Worm (Caenorhabditis elegans) whole organism, young adult: ENCODE measurements around the gene rps-24.

ENCODE experiments used
- B0261.1 ChIP-seq: sonication (generic microtip); optimal IDR thresholded peaks from 2 replicates; lab custom pipeline; 2016; ENCODE audit warnings: mild to moderate bottlenecking, missing genetic modification characterization, moderate library complexity, missing compliant biosample characterization
- C06A6.2 ChIP-seq: fragments of 200-800 bp; sonication (Bioruptor generic); conservative IDR thresholded peaks from 2 replicates; pipeline ENCODE4 v1.3.6; 2022; ENCODE audit warnings: missing genetic modification characterization, missing compliant biosample characterization
- D2030.7 ChIP-seq: fragments of 200-800 bp; sonication (Bioruptor generic); IDR thresholded peaks from 2 replicates; pipeline ENCODE4 v1.3.6; 2022; ENCODE audit warnings: missing genetic modification reagents, missing genetic modification characterization, missing compliant biosample characterization
- F10E7.11 ChIP-seq: sonication (generic microtip); optimal IDR thresholded peaks from 2 replicates; lab custom pipeline; 2017; ENCODE audit warnings: mild to moderate bottlenecking, missing genetic modification characterization, moderate library complexity, missing compliant biosample characterization
- F22D6.2 ChIP-seq: sonication (generic microtip); optimal IDR thresholded peaks from 2 replicates; lab custom pipeline; 2016; ENCODE audit warnings: mild to moderate bottlenecking, missing genetic modification characterization, missing compliant biosample characterization
- F39B2.1 ChIP-seq: fragments of 200-800 bp; sonication (Bioruptor generic); IDR thresholded peaks from 2 replicates; pipeline ENCODE4 v1.3.6; 2022; ENCODE audit warnings: missing genetic modification reagents, missing genetic modification characterization, missing compliant biosample characterization
- F49E8.2 ChIP-seq: sonication (generic microtip); optimal IDR thresholded peaks from 3 replicates; lab custom pipeline; 2017; ENCODE audit warnings: missing genetic modification characterization, mild to moderate bottlenecking, missing compliant biosample characterization, antibody characterized with exemption, moderate library complexity; ENCODE audit not compliant: insufficient read depth
- F52B5.7 ChIP-seq: sonication (generic microtip); optimal IDR thresholded peaks from 2 replicates; lab custom pipeline; 2016; ENCODE audit warnings: mild to moderate bottlenecking, missing genetic modification characterization, missing compliant biosample characterization
- F57C9.4 ChIP-seq: sonication (generic microtip); optimal IDR thresholded peaks from 2 replicates; lab custom pipeline; 2017; ENCODE audit warnings: mild to moderate bottlenecking, missing genetic modification characterization, missing compliant biosample characterization
- Y53G8AR.9 ChIP-seq: fragments of 200-800 bp; sonication (Bioruptor generic); conservative IDR thresholded peaks from 2 replicates; pipeline ENCODE4 v1.3.6; 2022; ENCODE audit warnings: missing genetic modification reagents, missing genetic modification characterization, missing compliant biosample characterization
- Y56A3A.18 ChIP-seq: fragments of 200-800 bp; sonication (Bioruptor generic); IDR thresholded peaks from 2 replicates; pipeline ENCODE4 v1.3.6; 2022; ENCODE audit warnings: missing genetic modification reagents, missing genetic modification characterization, missing compliant biosample characterization
- Y67H2A.10 ChIP-seq: fragments of 200-800 bp; sonication (Bioruptor generic); conservative IDR thresholded peaks from 2 replicates; pipeline ENCODE4 v1.3.6; 2022; ENCODE audit warnings: missing genetic modification reagents, missing genetic modification characterization, missing compliant biosample characterization
- Y79H2A.3 ChIP-seq: fragments of 200-800 bp; sonication (Bioruptor generic); conservative IDR thresholded peaks from 2 replicates; pipeline ENCODE4 v1.3.6; 2022; ENCODE audit warnings: missing genetic modification reagents, missing genetic modification characterization, missing compliant biosample characterization
- akir-1 ChIP-seq: fragments of 200-800 bp; sonication (Bioruptor generic); optimal IDR thresholded peaks from 2 replicates; lab custom pipeline; 2018; ENCODE audit warnings: mild to moderate bottlenecking, missing genetic modification characterization, moderate library complexity, missing compliant biosample characterization
- aptf-3 ChIP-seq: fragments of 200-800 bp; sonication (Bioruptor generic); IDR thresholded peaks from 2 replicates; pipeline ENCODE4 v1.3.6; 2022; ENCODE audit warnings: missing genetic modification characterization, missing compliant biosample characterization
- athp-1 ChIP-seq: sonication (generic microtip); optimal IDR thresholded peaks from 2 replicates; lab custom pipeline; 2017; ENCODE audit warnings: mild to moderate bottlenecking, missing genetic modification characterization, missing compliant biosample characterization
- attf-5 ChIP-seq: fragments of 200-800 bp; sonication (Bioruptor generic); optimal IDR thresholded peaks from 2 replicates; lab custom pipeline; 2018; ENCODE audit warnings: mild to moderate bottlenecking, missing genetic modification characterization, missing compliant biosample characterization
- attf-6 ChIP-seq: fragments of 200-800 bp; sonication (Bioruptor generic); IDR thresholded peaks from 2 replicates; pipeline ENCODE4 v1.3.6; 2022; ENCODE audit warnings: missing genetic modification reagents, missing genetic modification characterization, missing compliant biosample characterization
- ceh-100 ChIP-seq: fragments of 200-800 bp; sonication (Bioruptor generic); IDR thresholded peaks from 2 replicates; pipeline ENCODE4 v1.3.6; 2022; ENCODE audit warnings: missing genetic modification reagents, missing genetic modification characterization, missing compliant biosample characterization
- ceh-27 ChIP-seq: fragments of 200-800 bp; sonication (Bioruptor generic); optimal IDR thresholded peaks from 2 replicates; lab custom pipeline; 2018; ENCODE audit warnings: mild to moderate bottlenecking, missing genetic modification characterization, moderate library complexity, missing compliant biosample characterization
- ceh-91 ChIP-seq: fragments of 200-800 bp; sonication (Bioruptor generic); IDR thresholded peaks from 2 replicates; pipeline ENCODE4 v1.3.6; 2022; ENCODE audit warnings: missing genetic modification reagents, missing genetic modification characterization, missing compliant biosample characterization
- die-1 ChIP-seq: sonication (generic microtip); optimal IDR thresholded peaks from 2 replicates; lab custom pipeline; 2016; ENCODE audit warnings: missing genotype, mild to moderate bottlenecking, missing genetic modification characterization, missing compliant biosample characterization
- ekl-4 ChIP-seq: fragments of 200-800 bp; sonication (Bioruptor generic); IDR thresholded peaks from 2 replicates; pipeline ENCODE4 v1.3.6; 2022; ENCODE audit warnings: missing genetic modification reagents, missing genetic modification characterization, missing compliant biosample characterization
- ets-4 ChIP-seq: fragments of 200-800 bp; sonication (Bioruptor generic); optimal IDR thresholded peaks from 2 replicates; lab custom pipeline; 2018; ENCODE audit warnings: mild to moderate bottlenecking, missing genetic modification characterization, missing compliant biosample characterization
- fkh-3 ChIP-seq: sonication (generic microtip); optimal IDR thresholded peaks from 2 replicates; lab custom pipeline; 2016; ENCODE audit warnings: mild to moderate bottlenecking, missing genetic modification characterization, missing compliant biosample characterization
- gei-17 ChIP-seq: fragments of 200-800 bp; sonication (Bioruptor generic); optimal IDR thresholded peaks from 2 replicates; lab custom pipeline; 2018; ENCODE audit warnings: mild to moderate bottlenecking, missing genetic modification characterization, missing compliant biosample characterization
- him-1 ChIP-seq: sonication (generic microtip); optimal IDR thresholded peaks from 2 replicates; lab custom pipeline; 2016; ENCODE audit warnings: missing genotype, missing genetic modification reagents, missing genetic modification characterization, missing compliant biosample characterization
- hrde-1 ChIP-seq: sonication (generic microtip); optimal IDR thresholded peaks from 2 replicates; lab custom pipeline; 2016; ENCODE audit warnings: missing genetic modification characterization, mild to moderate bottlenecking, missing compliant biosample characterization, moderate library complexity, missing genotype, missing genetic modification reagents, borderline replicate concordance
- lin-26 ChIP-seq: fragments of 200-800 bp; sonication (Bioruptor generic); IDR thresholded peaks from 2 replicates; pipeline ENCODE4 v1.3.6; 2022; ENCODE audit warnings: missing genetic modification reagents, missing genetic modification characterization, missing compliant biosample characterization
- madf-6 ChIP-seq: fragments of 200-800 bp; sonication (Bioruptor generic); IDR thresholded peaks from 2 replicates; pipeline ENCODE4 v1.3.6; 2022; ENCODE audit warnings: missing genetic modification reagents, missing genetic modification characterization, missing compliant biosample characterization
- madf-8 ChIP-seq: fragments of 200-800 bp; sonication (Bioruptor generic); conservative IDR thresholded peaks from 2 replicates; pipeline ENCODE4 v1.3.6; 2022; ENCODE audit warnings: missing genetic modification reagents, missing genetic modification characterization, missing compliant biosample characterization
- mcd-1 ChIP-seq: fragments of 200-800 bp; sonication (Bioruptor generic); IDR thresholded peaks from 2 replicates; pipeline ENCODE4 v1.3.6; 2022; ENCODE audit warnings: missing genetic modification reagents, missing genetic modification characterization, missing compliant biosample characterization
- mel-28 ChIP-seq: sonication (generic microtip); optimal IDR thresholded peaks from 2 replicates; lab custom pipeline; 2016; ENCODE audit warnings: borderline replicate concordance, mild to moderate bottlenecking, missing genetic modification characterization, missing compliant biosample characterization
- mxl-1 ChIP-seq: sonication (generic microtip); optimal IDR thresholded peaks from 2 replicates; lab custom pipeline; 2016; ENCODE audit warnings: missing genetic modification characterization, missing compliant biosample characterization
- nfyb-1 ChIP-seq: fragments of 200-800 bp; sonication (Bioruptor generic); IDR thresholded peaks from 2 replicates; pipeline ENCODE4 v1.3.6; 2022; ENCODE audit warnings: missing genetic modification reagents, missing genetic modification characterization, missing compliant biosample characterization
- nhr-120 ChIP-seq: fragments of 200-800 bp; sonication (Bioruptor generic); IDR thresholded peaks from 2 replicates; pipeline ENCODE4 v1.3.6; 2022; ENCODE audit warnings: missing genetic modification characterization, missing compliant biosample characterization
- rcor-1 ChIP-seq: fragments of 200-800 bp; sonication (Bioruptor generic); IDR thresholded peaks from 2 replicates; pipeline ENCODE4 v1.3.6; 2022; ENCODE audit warnings: missing genetic modification reagents, missing genetic modification characterization, missing compliant biosample characterization
- rpc-1 ChIP-seq, 2 experiments: fragments of 150-350 bp in 1 of 2; sonication (generic microtip) in 1 of 2; optimal IDR thresholded peaks; 2 replicates each; lab custom pipeline; 2014 to 2018; ENCODE audit warnings: missing biosample characterization in 1 of 2, missing genetic modification characterization in 1 of 2, missing genetic modification reagents in 1 of 2, missing genotype in 1 of 2
- snpc-1.1 ChIP-seq: sonication (generic microtip); optimal IDR thresholded peaks from 2 replicates; lab custom pipeline; 2017; ENCODE audit warnings: missing genetic modification characterization, mild to moderate bottlenecking, missing compliant biosample characterization, antibody characterized with exemption, moderate library complexity, missing genotype, missing genetic modification reagents; ENCODE audit not compliant: insufficient read depth
- snpc-3.4 ChIP-seq: sonication (generic microtip); optimal IDR thresholded peaks from 2 replicates; lab custom pipeline; 2017; ENCODE audit warnings: missing genetic modification characterization, mild to moderate bottlenecking, missing compliant biosample characterization, antibody characterized with exemption, moderate library complexity, missing genotype, missing genetic modification reagents
- somi-1 ChIP-seq: fragments of 200-800 bp; sonication (Bioruptor generic); optimal IDR thresholded peaks from 2 replicates; lab custom pipeline; 2018; ENCODE audit warnings: mild to moderate bottlenecking, missing genetic modification characterization, missing compliant biosample characterization
- tbx-9 ChIP-seq: sonication (generic microtip); optimal IDR thresholded peaks from 2 replicates; lab custom pipeline; 2016; ENCODE audit warnings: borderline replicate concordance, missing genetic modification characterization, inconsistent platforms, missing compliant biosample characterization
- ztf-26 ChIP-seq: sonication (generic microtip); optimal IDR thresholded peaks from 2 replicates; lab custom pipeline; 2017; ENCODE audit warnings: missing genetic modification characterization, missing compliant biosample characterization
- ztf-28 ChIP-seq: fragments of 200-800 bp; sonication (Bioruptor generic); IDR thresholded peaks from 2 replicates; pipeline ENCODE4 v1.3.6; 2022; ENCODE audit warnings: missing genetic modification reagents, missing genetic modification characterization, missing compliant biosample characterization

rps-24 gene

DNA sequence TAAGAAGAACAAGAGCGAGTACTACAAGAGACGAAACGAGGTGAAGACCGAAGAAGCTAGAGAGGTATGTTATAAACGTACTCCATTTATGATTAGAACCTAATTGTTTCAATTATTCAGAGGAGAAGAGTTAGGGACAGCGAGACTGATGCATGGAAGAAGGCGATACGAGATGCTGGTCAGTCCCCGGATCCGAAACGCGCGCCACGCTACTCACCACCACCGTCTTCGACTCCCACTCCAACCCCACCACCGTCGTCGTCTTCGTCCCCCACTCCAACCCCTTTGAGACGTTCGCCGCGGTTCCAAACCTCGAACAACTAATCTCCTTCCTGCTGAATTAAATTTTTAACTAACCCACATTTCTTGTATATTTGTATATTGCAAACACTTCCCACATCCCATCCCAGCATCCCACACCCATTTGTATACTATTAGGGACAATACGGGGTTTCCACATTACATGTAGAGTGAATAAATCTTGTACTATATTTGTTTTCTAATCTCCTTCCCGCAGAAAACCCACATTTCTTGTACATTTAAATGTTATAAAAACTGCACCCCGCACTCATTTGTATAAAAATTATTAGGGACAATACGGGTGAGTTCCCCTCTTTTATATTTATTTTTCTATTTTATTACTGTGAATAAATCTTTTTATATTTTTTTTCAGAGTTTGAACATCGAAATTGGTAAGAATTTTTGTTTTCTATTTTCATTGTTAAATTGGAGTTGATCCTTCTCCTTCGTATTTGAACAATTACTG lies 1.8 kb downstream of the rps-24 start (continued):
- 0 out of 2 replicates have a peak, but pooled peaks have one; percentile 12 for TF ChIP-seq Y53G8AR.9
- TF ChIP-seq ekl-4 (GFP tag; lab: Robert Waterston, UW), result peak; percentile 32; the same call in 1 of the 2 replicates
- 0 out of 2 replicates have a peak, but pooled peaks have one; percentile 15 for TF ChIP-seq madf-8 (GFP tag; lab: Robert Waterston, UW)
- TF ChIP-seq attf-5 (GFP tag; lab: Kevin White, UChicago), result no peak
- no peak for TF ChIP-seq ets-4
- TF ChIP-seq hrde-1, result peak; percentile 5
- TF ChIP-seq D2030.7 (GFP tag; lab: Robert Waterston, UW), result no peak
- peak; percentile 25; the same call in 1 of the 2 replicates for TF ChIP-seq madf-6 (GFP tag; lab: Robert Waterston, UW)

- TF ChIP-seq nhr-120 (GFP tag; lab: Robert Waterston, UW) (no peak), akir-1 (no peak), ceh-100 (no peak), attf-6 (GFP tag; lab: Robert Waterston, UW) (no peak), lin-26 (GFP tag; lab: Robert Waterston, UW) (no peak), mcd-1 (GFP tag; lab: Robert Waterston, UW) (no peak), him-1 (no peak), F39B2.1 (GFP tag; lab: Robert Waterston, UW) (no peak), rpc-1 (optimal IDR thresholded peaks at IDR 0.05; lab: Kevin White, UChicago) (no peak), rpc-1 (tag; optimal IDR thresholded peaks at IDR 0.05; lab: Kevin White, UChicago) (no peak), Y53G8AR.9 (no peak), Y56A3A.18 (GFP tag; lab: Robert Waterston, UW) (no peak)
Observed at ce11 chrIV:388073-388472, 2.4 kb downstream of the rps-24 start, which contains the start of gene ssna-1. ssna-1 (plus strand) TSS chrIV:388084.

ce11 chrIV:390279-390678 lies 4.6 kb downstream of the rps-24 start, which contains the start of the genes ears-2 and uncp-18:
ears-2 (minus strand) TSS chrIV:390468.
uncp-18 (plus strand) TSS chrIV:390560.
- TF ChIP-seq ztf-26, result peak; percentile 56
- TF ChIP-seq rcor-1 (GFP tag; lab: Robert Waterston, UW), result peak; percentile 87
- TF ChIP-seq tbx-9 (tag; lab: Kevin White, UChicago), result no peak
- peak; percentile 41 for TF ChIP-seq F22D6.2 (tag; lab: Kevin White, UChicago)
- TF ChIP-seq athp-1 (tag; lab: Kevin White, UChicago), result peak; percentile 96
- TF ChIP-seq fkh-3 (tag; lab: Kevin White, UChicago), result peak; percentile 5
- peak; percentile 22 for TF ChIP-seq B0261.1 (tag; lab: Kevin White, UChicago)
- TF ChIP-seq C06A6.2, result peak; percentile 97
- peak; percentile 84 for TF ChIP-seq F49E8.2 (tag; lab: Kevin White, UChicago)
- TF ChIP-seq nfyb-1, result peak; percentile 90
- TF ChIP-seq attf-5 (GFP tag; lab: Kevin White, UChicago), result peak; percentile 98
- peak; percentile 82 for TF ChIP-seq ceh-91 (GFP tag; lab: Robert Waterston, UW)
- TF ChIP-seq Y79H2A.3 (GFP tag; lab: Robert Waterston, UW), result peak; percentile 71; the same call in 1 of the 2 replicates
- TF ChIP-seq Y53G8AR.9, result peak; percentile 88
- no peak for TF ChIP-seq aptf-3 (GFP tag; lab: Robert Waterston, UW)
- peak; percentile 63 for TF ChIP-seq gei-17 (GFP tag; lab: Kevin White, UChicago)
- peak; percentile 80 for TF ChIP-seq F52B5.7 (tag; lab: Kevin White, UChicago)
- TF ChIP-seq F57C9.4 (tag; lab: Kevin White, UChicago), result peak; percentile 31
- TF ChIP-seq die-1 (tag; lab: Kevin White, UChicago), result peak; percentile 62
- peak; percentile 66 for TF ChIP-seq snpc-1.1 (tag; lab: Kevin White, UChicago)
- TF ChIP-seq snpc-3.4 (tag; lab: Kevin White, UChicago), result peak; percentile 85
- TF ChIP-seq somi-1, result peak; percentile 66
- peak; percentile 24 for TF ChIP-seq mxl-1 (tag; lab: Kevin White, UChicago)
- peak; percentile 33 for TF ChIP-seq mel-28 (tag; lab: Kevin White, UChicago)
- peak; percentile 93 for TF ChIP-seq ceh-27 (GFP tag; lab: Kevin White, UChicago)
- TF ChIP-seq F10E7.11, result peak; percentile 46
- TF ChIP-seq ztf-28 (GFP tag; lab: Robert Waterston, UW), result peak; percentile 90
- TF ChIP-seq Y67H2A.10 (GFP tag; lab: Robert Waterston, UW), result peak; percentile 84
